Worm (Caenorhabditis elegans): ENCODE data around the gene C42C1.12.
A peak's percentile ranks its signal among the peaks of the same experiment; 100 is the strongest.

C42C1.12 gene

ce11 chrIV:12305956-12306355, 23.9 kb upstream of the C42C1.12 start:
- no peak for TF ChIP-seq nhr-19 (GFP tag; conservative IDR thresholded peaks at IDR 0.05)
- no peak for TF ChIP-seq ces-1 (GFP tag; optimal IDR thresholded peaks at IDR 0.05)
- no peak for TF ChIP-seq hpl-2 (GFP tag; optimal IDR thresholded peaks at IDR 0.05)
- TF ChIP-seq elt-2 (tag; optimal IDR thresholded peaks at IDR 0.05), result peak; percentile 69

- TF ChIP-seq egl-27 (tag; optimal IDR thresholded peaks at IDR 0.05) (no peak), C04F5.9 (tag; optimal IDR thresholded peaks at IDR 0.05) (no peak), nhr-47 (tag; optimal IDR thresholded peaks at IDR 0.05) (no peak), nhr-84 (tag; optimal IDR thresholded peaks at IDR 0.05) (no peak), aha-1 (tag; optimal IDR thresholded peaks at IDR 0.05) (no peak), F16B12.6 (tag; optimal IDR thresholded peaks at IDR 0.05) (no peak), sptf-1 (tag; optimal IDR thresholded peaks at IDR 0.05) (no peak), rnt-1 (tag; optimal IDR thresholded peaks at IDR 0.05) (no peak), hpl-2 (GFP tag; optimal IDR thresholded peaks at IDR 0.05) (no peak), tlp-1 (tag; optimal IDR thresholded peaks at IDR 0.05) (no peak), mef-2 (tag; optimal IDR thresholded peaks at IDR 0.05) (no peak)
Observed at ce11 chrIV:12304750-12305149, 22.7 kb upstream of the C42C1.12 start.

DNA sequence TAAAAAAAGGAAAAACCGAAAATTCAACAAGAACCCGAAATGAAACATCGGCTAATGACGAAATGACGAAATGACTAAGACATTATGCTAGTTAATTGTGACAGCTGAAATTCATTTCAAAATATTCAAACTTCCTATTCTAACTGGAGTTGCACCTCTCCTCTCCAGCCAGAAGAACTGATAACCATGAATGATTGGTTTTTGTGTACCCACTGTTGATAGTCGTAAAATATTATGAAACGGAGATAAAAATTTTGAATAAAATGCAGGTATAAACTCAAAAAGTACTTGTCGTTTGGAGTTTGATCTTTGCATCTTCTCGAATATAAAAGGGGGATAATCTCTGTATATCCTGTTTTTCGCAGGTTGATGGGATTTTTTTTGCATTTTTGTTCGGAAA, 20.9 kb upstream of the C42C1.12 start:
- TF ChIP-seq C16A3.4 (tag; optimal IDR thresholded peaks at IDR 0.05) (no peak), elt-2 (tag; optimal IDR thresholded peaks at IDR 0.05) (peak; percentile 43), grh-1 (GFP tag; IDR thresholded peaks at IDR 0.05) (no peak)

DNA sequence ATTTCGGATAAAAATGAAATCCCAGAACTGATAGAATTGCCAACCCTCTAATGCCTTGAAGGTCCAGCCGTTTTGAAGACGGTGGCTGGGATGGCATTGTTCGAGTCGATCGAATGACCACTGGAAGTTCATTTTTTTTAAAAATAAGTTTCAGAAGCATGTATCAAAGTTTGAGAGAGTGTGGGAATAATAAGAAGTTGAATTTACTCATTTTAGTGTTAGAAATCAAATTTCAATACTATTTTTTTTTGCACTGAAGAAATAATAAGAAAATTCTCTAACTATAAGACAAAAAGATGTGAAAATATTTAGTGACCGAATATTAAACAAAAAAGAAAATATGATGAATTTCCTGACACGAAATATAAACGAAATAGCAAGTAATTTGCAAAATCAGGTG, 19.2 kb upstream of the C42C1.12 start, which contains the start of gene oac-59:
Gene oac-59, minus strand, starts transcription at position 101 of the 400 bp plus-strand sequence.
- TF ChIP-seq zag-1 (tag; optimal IDR thresholded peaks at IDR 0.05) (no peak), ztf-4 (tag; optimal IDR thresholded peaks at IDR 0.05) (no peak), lin-15B (tag; optimal IDR thresholded peaks at IDR 0.05) (no peak), nhr-85 (tag) (no peak), egl-13 (tag; optimal IDR thresholded peaks at IDR 0.05) (no peak), nhr-28 (tag; optimal IDR thresholded peaks at IDR 0.05) (no peak)

- no peak for TF ChIP-seq fkh-8 (tag; optimal IDR thresholded peaks at IDR 0.05)
- no peak for TF ChIP-seq zag-1 (tag; optimal IDR thresholded peaks at IDR 0.05)
- no peak for TF ChIP-seq zip-4 (GFP tag; optimal IDR thresholded peaks at IDR 0.05)
- TF ChIP-seq egl-13 (tag; optimal IDR thresholded peaks at IDR 0.05), result no peak
- TF ChIP-seq pag-3 (tag; optimal IDR thresholded peaks at IDR 0.05; ENCODE audit: borderline replicate concordance, insufficient read depth), result no peak
- no peak for TF ChIP-seq egl-27 (tag; optimal IDR thresholded peaks at IDR 0.05)
- no peak for TF ChIP-seq isw-1 (GFP tag; IDR thresholded peaks at IDR 0.05)
- no peak for TF ChIP-seq efl-1 (optimal IDR thresholded peaks at IDR 0.05)
- TF ChIP-seq efl-1 (GFP tag; optimal IDR thresholded peaks at IDR 0.05 in 1 of 2), result no peak
- TF ChIP-seq aha-1 (tag; optimal IDR thresholded peaks at IDR 0.05), result no peak
- TF ChIP-seq fos-1 (tag; optimal IDR thresholded peaks at IDR 0.05), result no peak
- TF ChIP-seq nhr-47 (tag; optimal IDR thresholded peaks at IDR 0.05), result no peak
- TF ChIP-seq mdl-1 (tag; optimal IDR thresholded peaks at IDR 0.05), result no peak
- TF ChIP-seq lin-15B (tag; optimal IDR thresholded peaks at IDR 0.05), result no peak
- no peak for TF ChIP-seq elt-2 (tag; optimal IDR thresholded peaks at IDR 0.05)
- no peak for TF ChIP-seq lin-14 (GFP tag; optimal IDR thresholded peaks at IDR 0.05)
- TF ChIP-seq Y116A8C.19 (tag; optimal IDR thresholded peaks at IDR 0.05; ENCODE audit: borderline replicate concordance), result no peak
Observed at ce11 chrIV:12290744-12291143, 8.7 kb upstream of the C42C1.12 start, which contains the start of gene C42C1.8. Gene C42C1.8 (plus strand): TSS chrIV:12291044.

DNA sequence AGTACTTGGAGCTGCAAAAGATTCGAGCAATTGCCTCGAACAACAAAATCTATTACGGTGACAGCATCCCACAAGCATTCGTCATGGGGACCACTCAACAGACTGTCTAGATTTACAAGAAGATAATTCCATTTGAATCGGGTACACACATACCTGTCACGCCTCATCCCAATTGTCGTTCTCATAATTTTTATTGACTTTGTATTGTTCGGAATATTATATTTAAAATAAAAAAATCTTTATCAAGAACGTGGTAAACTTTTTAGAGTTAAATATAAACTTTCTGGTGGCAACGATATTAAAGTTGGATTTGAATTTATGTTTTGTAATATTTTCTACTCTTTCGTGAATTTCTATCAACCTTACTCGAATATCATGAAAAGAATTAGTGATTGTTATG, 7.1 kb upstream of the C42C1.12 start, which contains the start of gene C42C1.9:
Gene C42C1.9, plus strand, starts transcription at position 301 of the 400 bp plus-strand sequence.
- TF ChIP-seq F16B12.6 (tag; optimal IDR thresholded peaks at IDR 0.05) (no peak), elt-3 (tag; optimal IDR thresholded peaks at IDR 0.05) (no peak), C34B4.2 (tag; optimal IDR thresholded peaks at IDR 0.05) (no peak), ceh-63 (GFP tag; optimal IDR thresholded peaks at IDR 0.05) (no peak), ztf-4 (tag; optimal IDR thresholded peaks at IDR 0.05) (no peak), unc-130 (tag; optimal IDR thresholded peaks at IDR 0.05) (no peak), ceh-88 (GFP tag; IDR thresholded peaks at IDR 0.05) (no peak), nhr-84 (tag; optimal IDR thresholded peaks at IDR 0.05) (no peak), unc-62 (GFP tag; optimal IDR thresholded peaks at IDR 0.05) (no peak), zip-4 (GFP tag; optimal IDR thresholded peaks at IDR 0.05) (no peak), hpl-2 (GFP tag; optimal IDR thresholded peaks at IDR 0.05) (no peak), nhr-237 (tag; optimal IDR thresholded peaks at IDR 0.05) (no peak), pag-3 (tag; optimal IDR thresholded peaks at IDR 0.05; ENCODE audit: borderline replicate concordance, insufficient read depth) (no peak), sptf-1 (tag; optimal IDR thresholded peaks at IDR 0.05) (no peak), unc-86 (tag; optimal IDR thresholded peaks at IDR 0.05) (no peak), blmp-1 (tag; optimal IDR thresholded peaks at IDR 0.05) (no peak), ces-1 (GFP tag; optimal IDR thresholded peaks at IDR 0.05) (no peak)

All from whole organism, L1 larva.